Fruit fly (Drosophila melanogaster) whole organism: ENCODE results near the gene CG31213.

Experiments used
- CG8478 ChIP-seq: fragments of >200 bp; optimal IDR thresholded peaks from 2 replicates; lab custom pipeline; 2018; ENCODE audit warnings: inconsistent platforms
- Dll ChIP-seq: fragments of >200 bp; optimal IDR thresholded peaks from 2 replicates; lab custom pipeline; 2017
- EcR ChIP-seq, 2 experiments: fragments of >200 bp; optimal IDR thresholded peaks; 2 replicates each; lab custom pipeline; 2017; ENCODE audit warnings: missing biosample characterization in 2 of 2, missing genetic modification characterization in 2 of 2, missing genetic modification reagents in 2 of 2
- pan ChIP-seq: fragments of >200 bp; optimal IDR thresholded peaks from 2 replicates; lab custom pipeline; 2017
- psq ChIP-seq: fragments of >200 bp; optimal IDR thresholded peaks from 2 replicates; lab custom pipeline; 2017
- usp ChIP-seq: fragments of >200 bp; optimal IDR thresholded peaks from 2 replicates; lab custom pipeline; 2017; ENCODE audit warnings: missing biosample characterization, missing genetic modification characterization, mixed read lengths

CG31213 gene

DNA sequence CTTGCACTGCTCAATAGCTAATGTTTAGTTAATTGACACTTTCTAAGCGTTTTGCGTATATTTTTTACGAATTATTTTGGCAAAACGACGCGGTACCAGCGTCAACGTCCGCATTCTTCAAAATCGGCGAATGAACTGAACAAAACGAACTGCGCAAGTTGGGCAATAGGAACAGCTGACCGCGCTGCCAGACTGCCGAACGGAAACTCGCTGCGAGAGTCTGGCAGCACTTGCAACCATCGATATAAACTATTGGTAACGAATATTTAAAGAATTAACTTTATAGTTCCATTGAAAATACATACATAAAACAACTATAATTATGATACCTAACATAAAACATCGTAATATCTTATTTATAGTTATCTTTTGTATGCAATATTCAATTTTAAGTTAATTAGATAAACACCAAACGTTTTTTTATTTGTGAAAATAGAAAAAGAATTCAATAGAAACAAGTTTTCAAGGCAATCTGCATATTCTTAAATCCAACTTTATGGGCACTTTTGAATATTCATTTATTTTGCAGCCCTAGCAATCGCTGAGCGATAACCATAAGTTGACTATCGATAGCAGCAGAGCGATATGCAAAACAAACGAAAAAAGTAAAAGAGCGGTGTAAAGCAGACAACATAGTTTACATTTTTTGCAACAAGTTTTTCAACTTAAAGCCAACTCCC lies 35.8 kb downstream of the CG31213 start, which contains the start of the genes Hs6st and MED25:
Hs6st (minus strand) TSS at position 141 of the 680 bp plus-strand sequence.
MED25 (plus strand) TSS at position 576 of the 680 bp plus-strand sequence.
- peak; percentile 48 for TF ChIP-seq psq (lab: Kevin White, UChicago)
- no peak for TF ChIP-seq Dll (lab: Kevin White, UChicago)

DNA sequence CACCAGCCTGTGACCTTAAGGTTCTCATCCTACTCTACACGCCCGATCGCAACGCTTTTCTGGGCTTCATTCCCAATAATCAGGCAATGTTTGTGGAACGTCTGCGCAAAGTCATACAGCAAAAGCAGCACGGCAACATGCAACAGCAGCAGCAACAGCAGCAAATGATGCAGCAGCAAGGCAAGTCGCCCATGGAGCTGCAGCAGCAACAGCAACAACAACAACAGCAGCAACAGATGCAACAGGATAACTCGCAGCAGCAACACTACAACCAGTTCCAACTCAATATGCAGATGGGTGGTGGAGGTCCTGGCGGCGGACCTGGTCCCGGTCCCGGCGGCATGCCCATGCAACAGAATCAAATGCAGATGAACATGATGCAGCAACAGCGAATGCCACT lies 38.2 kb downstream of the CG31213 start:
- TF ChIP-seq usp (GFP tag; lab: Kevin White, UChicago) (no peak), CG8478 (no peak), psq (lab: Kevin White, UChicago) (no peak), Dll (lab: Kevin White, UChicago) (no peak), EcR (GFP tag; optimal IDR thresholded peaks at IDR 0.05; lab: Kevin White, UChicago) (no peak), pan (no peak)

DNA sequence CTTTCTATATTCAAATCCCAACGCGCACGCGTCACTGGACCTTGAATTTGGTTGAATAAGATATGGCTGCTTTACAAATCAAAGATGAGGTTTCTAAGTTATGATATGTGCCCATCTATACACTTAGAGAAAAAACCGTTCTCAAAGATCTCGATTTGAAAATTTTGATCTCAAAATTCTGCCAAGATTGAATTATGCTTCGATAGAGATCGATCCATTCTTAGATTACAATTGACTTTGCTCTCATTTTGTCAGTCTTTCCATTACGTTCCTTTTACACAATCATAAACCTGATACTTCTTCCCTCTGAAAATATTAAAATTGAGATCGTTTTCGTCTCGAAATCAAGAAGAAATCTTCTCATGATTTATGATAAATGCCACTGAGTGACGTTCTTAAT lies 40.0 kb downstream of the CG31213 start:
- TF ChIP-seq usp (GFP tag; lab: Kevin White, UChicago), result no peak

DNA sequence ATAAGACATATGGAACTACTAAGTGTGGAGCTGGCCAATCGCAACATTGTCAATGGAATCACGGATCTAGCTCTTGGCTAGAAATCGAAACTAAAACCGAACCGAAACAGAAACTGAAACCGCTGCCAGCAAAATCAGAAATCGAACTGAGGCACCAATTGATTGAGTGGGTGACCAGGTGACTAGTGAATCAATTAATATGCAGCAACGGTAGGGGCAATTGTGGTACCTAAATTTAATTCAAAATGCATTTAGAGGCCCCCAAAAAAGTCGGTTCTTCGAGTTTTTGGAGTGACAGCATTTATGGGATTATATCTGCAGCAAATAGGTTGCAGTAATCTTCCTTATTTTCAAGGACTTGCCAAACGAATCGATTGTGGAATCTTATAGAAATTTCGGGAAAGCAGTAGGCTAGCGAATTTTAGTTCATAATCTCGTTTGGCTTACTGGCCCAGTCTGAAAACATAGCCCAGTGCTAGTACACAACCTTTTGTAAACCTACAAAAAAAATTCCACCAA lies 40.8 kb downstream of the CG31213 start, which contains the start of the genes CG17190 and CG4836:
CG17190 (minus strand) TSS at position 101 of the 519 bp plus-strand sequence.
CG4836 (plus strand) TSS at position 469 of the 519 bp plus-strand sequence.
- no peak for TF ChIP-seq EcR (GFP tag; optimal IDR thresholded peaks at IDR 0.05; lab: Kevin White, UChicago)
- no peak for TF ChIP-seq pan
- TF ChIP-seq usp (GFP tag; lab: Kevin White, UChicago), result no peak
- no peak for TF ChIP-seq psq (lab: Kevin White, UChicago)
- no peak for TF ChIP-seq CG8478
- TF ChIP-seq Dll (lab: Kevin White, UChicago), result no peak

DNA sequence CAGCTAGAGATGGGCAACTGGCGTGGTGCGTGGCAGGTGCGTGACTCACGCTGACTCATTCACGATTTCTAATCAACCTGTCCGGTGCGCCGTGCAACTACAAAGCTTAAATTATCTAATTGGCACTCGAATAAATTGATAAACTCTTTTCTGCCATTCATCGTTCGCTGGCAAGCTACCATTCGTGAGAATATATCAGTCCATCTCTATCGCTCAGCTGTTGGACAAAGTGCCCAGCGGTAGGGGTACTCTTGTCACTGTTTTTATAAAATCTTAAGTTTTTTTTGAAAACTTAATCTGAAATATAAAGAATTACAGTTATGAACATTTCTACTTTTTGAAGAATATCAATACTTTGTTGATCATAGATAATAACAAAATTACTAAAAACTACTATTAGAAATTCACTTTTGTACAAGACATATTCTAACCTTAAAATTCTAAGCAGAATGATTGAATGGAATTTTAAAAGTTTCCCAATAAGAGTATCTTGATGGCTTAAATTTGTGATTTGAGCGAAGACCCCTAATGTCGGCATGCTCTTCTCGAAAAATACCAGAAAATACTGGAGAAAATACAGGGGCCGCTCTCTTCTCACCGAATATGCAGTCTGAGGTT lies 48.6 kb downstream of the CG31213 start, which contains the start of the genes PIG-L and psidin:
PIG-L (minus strand) TSS at position 187 of the 618 bp plus-strand sequence.
psidin (plus strand) TSS at position 553 of the 618 bp plus-strand sequence.
- TF ChIP-seq pan, result no peak
- no peak for TF ChIP-seq Dll (lab: Kevin White, UChicago)

DNA sequence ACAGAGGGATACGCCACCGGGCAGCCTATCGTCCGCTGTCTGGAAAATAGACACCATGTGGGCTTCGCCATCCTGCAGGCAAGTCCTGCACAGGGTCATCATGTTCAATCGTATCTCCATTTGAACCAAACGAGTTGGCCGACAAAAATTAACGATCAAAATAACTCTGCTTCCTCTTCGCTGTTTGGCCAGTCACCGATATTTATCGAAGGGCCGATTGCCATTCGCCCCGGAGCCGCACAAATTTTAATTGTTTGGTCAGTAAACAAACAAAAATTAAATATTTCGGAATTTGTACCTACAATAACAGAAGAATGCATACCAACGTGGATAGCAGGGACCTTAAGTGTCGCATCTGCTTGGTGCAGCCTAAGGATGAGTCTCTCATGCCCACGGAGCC lies 55.1 kb downstream of the CG31213 start, which contains the start of the genes CG4424 and CG4854:
CG4424 (minus strand) TSS at position 200 of the 400 bp plus-strand sequence.
CG4854 (plus strand) TSS at position 218 of the 400 bp plus-strand sequence.
- TF ChIP-seq psq (lab: Kevin White, UChicago) (no peak), pan (no peak), usp (GFP tag; lab: Kevin White, UChicago) (no peak), Dll (lab: Kevin White, UChicago) (no peak), CG8478 (no peak), EcR (GFP tag; optimal IDR thresholded peaks at IDR 0.05; lab: Kevin White, UChicago) (no peak)
